Worm (Caenorhabditis elegans): ENCODE measurements around the gene metl-6.
A peak's percentile ranks its signal among the peaks of the same experiment; 100 is the strongest.

Gene metl-6

DNA sequence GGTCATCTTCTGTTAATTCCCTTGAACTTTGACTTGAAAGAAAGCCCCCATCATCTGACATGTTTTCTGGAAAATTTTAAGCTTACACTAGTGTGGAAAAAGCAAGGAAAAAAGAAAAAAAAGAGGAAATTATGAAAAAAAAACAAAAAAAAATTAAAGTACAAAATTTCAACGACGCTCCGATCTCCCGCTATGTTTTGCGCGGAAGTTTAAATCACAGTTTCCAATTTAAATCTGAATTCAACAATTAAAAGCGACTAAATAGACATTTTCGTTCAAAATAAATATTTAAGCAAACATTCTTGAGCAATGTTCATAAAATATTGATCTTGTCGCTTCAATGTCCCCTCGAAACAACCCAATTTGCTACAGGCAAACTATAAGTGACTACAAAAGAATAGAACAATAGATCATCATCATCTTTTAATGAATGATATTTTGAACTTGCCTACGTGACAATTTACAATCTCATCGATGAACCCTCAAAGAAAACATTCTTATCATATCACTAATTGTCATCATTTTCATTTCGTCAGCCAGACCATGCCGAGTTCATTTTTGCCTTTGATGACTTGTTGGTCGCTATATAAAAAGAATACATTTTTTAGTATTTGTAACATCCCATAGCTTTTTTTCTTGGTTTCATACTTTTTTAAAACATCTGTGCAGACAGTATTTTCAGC, at the start of gene metl-6, which contains the start of gene nit-1:
TSS of gene metl-6 (minus strand) at position 66 of the 683 bp plus-strand sequence.
TSS of gene nit-1 (plus strand) at position 562 of the 683 bp plus-strand sequence.
- peak in 1 of 6 experiments; percentile 7 for TF ChIP-seq elt-3 (tag; optimal IDR thresholded peaks at IDR 0.05)
- TF ChIP-seq unc-130 (tag; optimal IDR thresholded peaks at IDR 0.05), result no peak
- TF ChIP-seq snpc-4 (tag; optimal IDR thresholded peaks at IDR 0.05), result no peak
- TF ChIP-seq lsy-2 (tag; optimal IDR thresholded peaks at IDR 0.05), result peak; percentile 23 to 54
- TF ChIP-seq elt-2 (tag; optimal IDR thresholded peaks at IDR 0.05), result no peak
- TF ChIP-seq ces-1 (GFP tag; optimal IDR thresholded peaks at IDR 0.05), result no peak
- peak; percentile 57 for TF ChIP-seq skn-1 (tag; optimal IDR thresholded peaks at IDR 0.05)
- TF ChIP-seq lin-13 (GFP tag; optimal IDR thresholded peaks at IDR 0.05), result no peak
- TF ChIP-seq lin-35 (GFP tag; optimal IDR thresholded peaks at IDR 0.05), result peak; percentile 63 to 90
- TF ChIP-seq dpl-1 (GFP tag; optimal IDR thresholded peaks at IDR 0.05), result peak; percentile 65 to 88 (median 78)
- TF ChIP-seq egl-27 (tag; optimal IDR thresholded peaks at IDR 0.05), result no peak
- TF ChIP-seq C04F5.9 (tag; optimal IDR thresholded peaks at IDR 0.05), result no peak
- TF ChIP-seq tbx-2 (tag; optimal IDR thresholded peaks at IDR 0.05), result no peak
- peak in 1 of 2 experiments; percentile 79 for TF ChIP-seq efl-1 (optimal IDR thresholded peaks at IDR 0.05)
- TF ChIP-seq efl-1 (GFP tag; optimal IDR thresholded peaks at IDR 0.05 in 1 of 2), result peak; percentile 85 to 98
- TF ChIP-seq ama-1 (optimal IDR thresholded peaks at IDR 0.05), result no peak
- TF ChIP-seq blmp-1 (tag; optimal IDR thresholded peaks at IDR 0.05), result peak; percentile 42
- TF ChIP-seq nhr-71 (tag; optimal IDR thresholded peaks at IDR 0.05), result peak; percentile 14

DNA sequence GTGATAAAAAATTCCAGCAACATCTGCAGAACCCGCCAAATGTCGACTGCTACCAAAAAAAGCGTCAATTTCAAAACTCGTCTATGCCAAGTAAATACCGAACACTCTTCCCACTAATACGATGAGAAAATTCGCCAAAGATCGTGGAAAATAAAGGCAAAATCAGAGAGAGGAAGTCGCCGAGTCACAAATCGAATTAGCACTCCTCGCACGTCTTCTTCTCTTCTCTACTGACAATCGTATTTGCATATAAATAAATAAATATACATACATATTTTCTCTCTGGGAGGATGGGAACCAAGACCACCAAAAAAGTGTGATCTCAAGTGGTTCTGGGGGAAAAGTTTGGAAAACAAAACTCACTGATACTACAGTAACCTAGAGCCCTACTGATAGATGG, 48.9 kb upstream of the metl-6 start:
- TF ChIP-seq ceh-8 (GFP tag; optimal IDR thresholded peaks at IDR 0.05) (peak; percentile 26), lin-14 (GFP tag; optimal IDR thresholded peaks at IDR 0.05) (peak; percentile 50), nhr-19 (GFP tag; conservative IDR thresholded peaks at IDR 0.05) (no peak), sptf-1 (tag; optimal IDR thresholded peaks at IDR 0.05) (no peak), elt-3 (tag; optimal IDR thresholded peaks at IDR 0.05) (no peak), ces-1 (GFP tag; optimal IDR thresholded peaks at IDR 0.05) (peak; percentile 3), fkh-10 (GFP tag; optimal IDR thresholded peaks at IDR 0.05) (peak; percentile 40)

ce11 chrIII:3969133-3969532, 47.6 kb upstream of the metl-6 start:
- TF ChIP-seq nhr-47 (tag; optimal IDR thresholded peaks at IDR 0.05) (no peak), lin-14 (GFP tag; optimal IDR thresholded peaks at IDR 0.05) (peak; percentile 45), lin-35 (GFP tag; optimal IDR thresholded peaks at IDR 0.05) (no peak), efl-1 (optimal IDR thresholded peaks at IDR 0.05) (no peak), efl-1 (GFP tag; optimal IDR thresholded peaks at IDR 0.05 in 1 of 2) (peak in 1 of 2 experiments; percentile 61)

- no peak for TF ChIP-seq fkh-8 (tag; optimal IDR thresholded peaks at IDR 0.05)
- TF ChIP-seq skn-1 (tag; optimal IDR thresholded peaks at IDR 0.05), result no peak
- TF ChIP-seq nhr-71 (tag; optimal IDR thresholded peaks at IDR 0.05), result no peak
- TF ChIP-seq C16A3.4 (tag; optimal IDR thresholded peaks at IDR 0.05), result no peak
- TF ChIP-seq efl-1 (optimal IDR thresholded peaks at IDR 0.05), result no peak
- no peak for TF ChIP-seq efl-1 (GFP tag; optimal IDR thresholded peaks at IDR 0.05 in 1 of 2)
- TF ChIP-seq hlh-17 (GFP tag; optimal IDR thresholded peaks at IDR 0.05; ENCODE audit: borderline replicate concordance), result no peak
- TF ChIP-seq Y116A8C.19 (tag; optimal IDR thresholded peaks at IDR 0.05; ENCODE audit: borderline replicate concordance), result no peak
- no peak for TF ChIP-seq lsy-2 (tag; optimal IDR thresholded peaks at IDR 0.05)
- no peak for TF ChIP-seq rnt-1 (tag; optimal IDR thresholded peaks at IDR 0.05)
- TF ChIP-seq dpl-1 (GFP tag; optimal IDR thresholded peaks at IDR 0.05), result no peak
- no peak for TF ChIP-seq fkh-4 (tag; optimal IDR thresholded peaks at IDR 0.05; ENCODE audit: borderline replicate concordance)
- TF ChIP-seq irx-1 (tag; optimal IDR thresholded peaks at IDR 0.05), result no peak
- TF ChIP-seq ama-1 (optimal IDR thresholded peaks at IDR 0.05), result no peak
- no peak for TF ChIP-seq nhr-76 (tag; optimal IDR thresholded peaks at IDR 0.05)
- no peak for TF ChIP-seq snu-23 (GFP tag; optimal IDR thresholded peaks at IDR 0.05)
- TF ChIP-seq alr-1 (tag; optimal IDR thresholded peaks at IDR 0.05; ENCODE audit: borderline replicate concordance), result no peak
- TF ChIP-seq nhr-84 (tag; optimal IDR thresholded peaks at IDR 0.05), result no peak
- no peak for TF ChIP-seq ceh-90 (tag; optimal IDR thresholded peaks at IDR 0.05)
- no peak for TF ChIP-seq nhr-237 (tag; optimal IDR thresholded peaks at IDR 0.05)
Observed at ce11 chrIII:3966143-3966542, 44.6 kb upstream of the metl-6 start.

All from whole organism, L1 larva.